Fruit fly (Drosophila melanogaster) whole organism, embryonic: Measurements from ENCODE around the gene PolE2.

Source experiments
- CG10209 ChIP-seq: fragments of 200-800 bp; sonication (Bioruptor generic); optimal IDR thresholded peaks from 3 replicates; lab custom pipeline; 2017; ENCODE audit warnings: missing biosample characterization, mild to moderate bottlenecking, missing genetic modification characterization, missing genetic modification reagents
- CG10462 ChIP-seq: fragments of 200-800 bp; sonication (Bioruptor generic); optimal IDR thresholded peaks from 2 replicates; lab custom pipeline; 2016; ENCODE audit warnings: missing biosample characterization, missing genetic modification characterization
- CG10959 ChIP-seq: fragments of 200-800 bp; sonication (Bioruptor generic); IDR thresholded peaks from 2 replicates; pipeline ENCODE4 v1.3.6; 2022; ENCODE audit warnings: missing biosample characterization, missing genetic modification characterization
- CG10979 ChIP-seq: fragments of 200-800 bp; sonication (Bioruptor generic); optimal IDR thresholded peaks from 2 replicates; lab custom pipeline; 2018; ENCODE audit warnings: missing biosample characterization, mild to moderate bottlenecking, missing genetic modification characterization, moderate library complexity
- CG12744 ChIP-seq: fragments of 200-800 bp; sonication (Bioruptor generic); optimal IDR thresholded peaks from 2 replicates; lab custom pipeline; 2016; ENCODE audit warnings: missing biosample characterization, missing genetic modification characterization
- CG12769 ChIP-seq: fragments of 200-800 bp; sonication (Bioruptor generic); optimal IDR thresholded peaks from 2 replicates; lab custom pipeline; 2019; ENCODE audit warnings: missing biosample characterization, mild to moderate bottlenecking, missing genetic modification characterization, moderate library complexity
- CG1603 ChIP-seq: fragments of 200-800 bp; sonication (Bioruptor generic); optimal IDR thresholded peaks from 2 replicates; lab custom pipeline; 2019; ENCODE audit warnings: missing biosample characterization, mild to moderate bottlenecking, missing genetic modification characterization, moderate library complexity
- CG16779 ChIP-seq: fragments of 200-800 bp; sonication (Bioruptor generic); IDR thresholded peaks from 2 replicates; pipeline ENCODE4 v1.3.6; 2022; ENCODE audit warnings: missing biosample characterization, missing genetic modification characterization
- CG16813 ChIP-seq: fragments of 200-800 bp; sonication (Bioruptor generic); IDR thresholded peaks from 3 replicates; pipeline ENCODE4 v1.3.6; 2022; ENCODE audit warnings: missing biosample characterization, missing genetic modification characterization; ENCODE audit not compliant: partially characterized antibody
- CG18476 ChIP-seq: fragments of 200-800 bp; sonication (Bioruptor generic); optimal IDR thresholded peaks from 2 replicates; lab custom pipeline; 2016; ENCODE audit warnings: missing biosample characterization, mild to moderate bottlenecking, missing genetic modification characterization
- CG30431 ChIP-seq: fragments of 200-800 bp; sonication (Bioruptor generic); optimal IDR thresholded peaks from 2 replicates; lab custom pipeline; 2017; ENCODE audit warnings: missing biosample characterization, missing genetic modification characterization
- CG31441 ChIP-seq: fragments of 200-800 bp; sonication (Bioruptor generic); IDR thresholded peaks from 2 replicates; pipeline ENCODE4 v1.3.6; 2022; ENCODE audit warnings: missing biosample characterization, missing genetic modification characterization
- CG32767 ChIP-seq: fragments of 200-800 bp; sonication (Bioruptor generic); IDR thresholded peaks from 2 replicates; pipeline ENCODE4 v1.3.6; 2022; ENCODE audit warnings: missing biosample characterization, missing genetic modification characterization
- CG3407 ChIP-seq: fragments of 200-800 bp; sonication (Bioruptor generic); optimal IDR thresholded peaks from 2 replicates; lab custom pipeline; 2018; ENCODE audit warnings: missing biosample characterization, mild to moderate bottlenecking, missing genetic modification characterization
- CG3847 ChIP-seq: fragments of 200-800 bp; sonication (Bioruptor generic); IDR thresholded peaks from 2 replicates; pipeline ENCODE4 v1.3.6; 2022; ENCODE audit warnings: missing biosample characterization, missing genetic modification characterization
- CG6689 ChIP-seq: fragments of 200-800 bp; sonication (Bioruptor generic); IDR thresholded peaks from 2 replicates; pipeline ENCODE4 v1.3.6; 2022; ENCODE audit warnings: missing biosample characterization, missing genetic modification characterization
- CG7271 ChIP-seq: fragments of 200-800 bp; sonication (Bioruptor generic); optimal IDR thresholded peaks from 2 replicates; lab custom pipeline; 2018; ENCODE audit warnings: missing biosample characterization, mild to moderate bottlenecking, missing genetic modification characterization, moderate library complexity
- CG7357 ChIP-seq: fragments of 200-800 bp; sonication (Bioruptor generic); IDR thresholded peaks from 3 replicates; pipeline ENCODE4 v1.3.6; 2022; ENCODE audit warnings: missing biosample characterization, missing genetic modification characterization
- CG7556 ChIP-seq: fragments of 200-800 bp; sonication (Bioruptor generic); optimal IDR thresholded peaks from 2 replicates; lab custom pipeline; 2017; ENCODE audit warnings: missing biosample characterization, mild to moderate bottlenecking, missing genetic modification characterization
- Chrac-16 ChIP-seq: fragments of 200-800 bp; sonication (Bioruptor generic); optimal IDR thresholded peaks from 3 replicates; lab custom pipeline; 2016; ENCODE audit warnings: missing biosample characterization, missing genetic modification characterization
- D ChIP-seq, 2 experiments: fragments of 200-800 bp in 1 of 2; fragments of >200 bp in 1 of 2; sonication (Bioruptor generic) in 1 of 2; optimal IDR thresholded peaks; 2 replicates in 1 of 2; 3 replicates in 1 of 2; lab custom pipeline; 2017; ENCODE audit warnings: mild to moderate bottlenecking in 1 of 2, missing biosample characterization in 1 of 2, missing genetic modification characterization in 1 of 2, missing genetic modification reagents in 1 of 2
- Dbx ChIP-seq: fragments of 200-800 bp; sonication (Bioruptor generic); IDR thresholded peaks from 3 replicates; pipeline ENCODE4 v1.3.6; 2022; ENCODE audit warnings: missing biosample characterization, missing genetic modification characterization
- Deaf1 ChIP-seq: fragments of 200-800 bp; optimal IDR thresholded peaks from 3 replicates; lab custom pipeline; 2019; ENCODE audit warnings: missing biosample characterization, mild to moderate bottlenecking, missing genetic modification characterization, moderate library complexity
- Dip2 ChIP-seq: fragments of 200-800 bp; sonication (Bioruptor generic); IDR thresholded peaks from 2 replicates; pipeline ENCODE4 v1.3.6; 2022; ENCODE audit warnings: missing biosample characterization, missing genetic modification characterization
- Doc3 ChIP-seq: fragments of 200-800 bp; sonication (Bioruptor generic); IDR thresholded peaks from 3 replicates; pipeline ENCODE4 v1.3.6; 2022; ENCODE audit warnings: missing biosample characterization, missing genetic modification characterization; ENCODE audit not compliant: partially characterized antibody
- ERR ChIP-seq: fragments of 200-800 bp; sonication (Bioruptor generic); optimal IDR thresholded peaks from 2 replicates; lab custom pipeline; 2016; ENCODE audit warnings: missing biosample characterization, missing genetic modification characterization
- Hmr ChIP-seq: fragments of 200-800 bp; sonication (Bioruptor generic); optimal IDR thresholded peaks from 3 replicates; lab custom pipeline; 2017; ENCODE audit warnings: mild to moderate bottlenecking, missing biosample characterization, missing genetic modification reagents, missing genetic modification characterization
- Hsf ChIP-seq: fragments of 200-800 bp; sonication (Bioruptor generic); optimal IDR thresholded peaks from 3 replicates; lab custom pipeline; 2016; ENCODE audit warnings: missing biosample characterization, missing genetic modification characterization
- MTF-1 ChIP-seq: fragments of 200-800 bp; sonication (Bioruptor generic); optimal IDR thresholded peaks from 2 replicates; lab custom pipeline; 2018; ENCODE audit warnings: missing biosample characterization, mild to moderate bottlenecking, missing genetic modification characterization, borderline replicate concordance
- PHDP ChIP-seq: fragments of 200-800 bp; sonication (Bioruptor generic); optimal IDR thresholded peaks from 3 replicates; lab custom pipeline; 2018; ENCODE audit warnings: missing biosample characterization, mild to moderate bottlenecking, missing genetic modification characterization, moderate library complexity
- Sox100B ChIP-seq: fragments of 200-800 bp; sonication (Bioruptor generic); optimal IDR thresholded peaks from 3 replicates; lab custom pipeline; 2018; ENCODE audit warnings: missing biosample characterization, mild to moderate bottlenecking, missing genetic modification characterization
- Trl ChIP-seq, 3 experiments: fragments of >200 bp in 2 of 3; fragments of 200-800 bp in 1 of 3; sonication (Bioruptor generic) in 1 of 3; optimal IDR thresholded peaks; 2 replicates in 1 of 3; 3 replicates in 2 of 3; lab custom pipeline; 2016 to 2017; ENCODE audit warnings: missing biosample characterization in 1 of 3, missing genetic modification characterization in 1 of 3
- Vsx1 ChIP-seq: fragments of 200-800 bp; sonication (Bioruptor generic); optimal IDR thresholded peaks from 2 replicates; lab custom pipeline; 2017; ENCODE audit warnings: missing biosample characterization, mild to moderate bottlenecking, missing genetic modification characterization, missing genetic modification reagents
- YL-1 ChIP-seq: fragments of 200-800 bp; sonication (Bioruptor generic); optimal IDR thresholded peaks from 3 replicates; lab custom pipeline; 2017; ENCODE audit warnings: missing biosample characterization, mild to moderate bottlenecking, missing genetic modification characterization
- abd-A ChIP-seq: fragments of 200-800 bp; sonication (Bioruptor generic); optimal IDR thresholded peaks from 3 replicates; lab custom pipeline; 2019; ENCODE audit warnings: missing biosample characterization, mild to moderate bottlenecking, missing genetic modification characterization, moderate library complexity
- caup ChIP-seq: fragments of 200-800 bp; sonication (Bioruptor generic); optimal IDR thresholded peaks from 3 replicates; lab custom pipeline; 2017; ENCODE audit warnings: missing biosample characterization, mild to moderate bottlenecking, missing genetic modification characterization, moderate library complexity; ENCODE audit not compliant: severe bottlenecking
- croc ChIP-seq: fragments of 200-800 bp; sonication (Bioruptor generic); conservative IDR thresholded peaks from 3 replicates; pipeline ENCODE4 v1.3.6; 2022; ENCODE audit warnings: missing biosample characterization, missing genetic modification characterization
- cwo ChIP-seq: fragments of 200-800 bp; sonication (Bioruptor generic); optimal IDR thresholded peaks from 3 replicates; lab custom pipeline; 2017; ENCODE audit warnings: missing biosample characterization, missing genetic modification characterization, mild to moderate bottlenecking, moderate library complexity, missing genetic modification reagents
- eyg ChIP-seq: fragments of 200-800 bp; sonication (Bioruptor generic); optimal IDR thresholded peaks from 3 replicates; lab custom pipeline; 2016; ENCODE audit warnings: missing biosample characterization, missing genetic modification characterization
- fd96Cb ChIP-seq: fragments of 200-800 bp; sonication (Bioruptor generic); optimal IDR thresholded peaks from 2 replicates; lab custom pipeline; 2018; ENCODE audit warnings: missing biosample characterization, mild to moderate bottlenecking, missing genetic modification characterization, moderate library complexity
- gce ChIP-seq: fragments of 200-800 bp; sonication (Bioruptor generic); IDR thresholded peaks from 3 replicates; pipeline ENCODE4 v1.3.6; 2022; ENCODE audit warnings: missing biosample characterization, missing genetic modification characterization
- gcm2 ChIP-seq: fragments of 200-800 bp; sonication (Bioruptor generic); optimal IDR thresholded peaks from 2 replicates; lab custom pipeline; 2016; ENCODE audit warnings: missing biosample characterization, missing genetic modification characterization
- gfzf ChIP-seq: fragments of 200-800 bp; sonication (Bioruptor generic); optimal IDR thresholded peaks from 2 replicates; lab custom pipeline; 2016; ENCODE audit warnings: missing biosample characterization, mild to moderate bottlenecking, missing genetic modification characterization, moderate library complexity
- knrl ChIP-seq: fragments of 200-800 bp; sonication (Bioruptor generic); IDR thresholded peaks from 3 replicates; pipeline ENCODE4 v1.3.6; 2022; ENCODE audit warnings: missing biosample characterization, missing genetic modification characterization; ENCODE audit not compliant: partially characterized antibody
- peb ChIP-seq: fragments of 200-800 bp; sonication (Bioruptor generic); IDR thresholded peaks from 2 replicates; pipeline ENCODE4 v1.3.6; 2022; ENCODE audit warnings: missing biosample characterization, missing genetic modification characterization
- psq ChIP-seq: fragments of 200-800 bp; sonication (Bioruptor generic); optimal IDR thresholded peaks from 2 replicates; lab custom pipeline; 2017; ENCODE audit warnings: missing biosample characterization, missing genetic modification characterization
- schlank ChIP-seq: fragments of 200-800 bp; sonication (Bioruptor generic); optimal IDR thresholded peaks from 2 replicates; lab custom pipeline; 2018; ENCODE audit warnings: missing biosample characterization, mild to moderate bottlenecking, missing genetic modification characterization
- sna ChIP-seq: fragments of 200-800 bp; sonication (Bioruptor generic); IDR thresholded peaks from 2 replicates; pipeline ENCODE4 v1.3.6; 2022; ENCODE audit warnings: missing biosample characterization, missing genetic modification characterization; ENCODE audit not compliant: partially characterized antibody
- ssp ChIP-seq: fragments of 200-800 bp; sonication (Bioruptor generic); IDR thresholded peaks from 2 replicates; pipeline ENCODE4 v1.3.6; 2022; ENCODE audit warnings: missing biosample characterization, missing genetic modification characterization

The PolE2 gene

dm6 chr3L:5920778-5921177, 23.5 kb upstream of the PolE2 start (continued):
- TF ChIP-seq PHDP (tag; lab: Kevin White, UChicago) = peak; percentile 21
- TF ChIP-seq Deaf1 = no peak
- TF ChIP-seq Hmr (GFP tag; lab: Kevin White, UChicago) = peak; percentile 14
- TF ChIP-seq CG12769 (tag; lab: Kevin White, UChicago) = no peak
- peak in 1 of 2 experiments; percentile 17 for TF ChIP-seq Trl (optimal IDR thresholded peaks at IDR 0.05; lab: Kevin White, UChicago)
- TF ChIP-seq Trl (GFP tag; optimal IDR thresholded peaks at IDR 0.05; lab: Kevin White, UChicago) = no peak
- no peak for TF ChIP-seq CG3407 (GFP tag; lab: Kevin White, UChicago)
- TF ChIP-seq CG10979 (tag; lab: Kevin White, UChicago) = no peak
- TF ChIP-seq CG16779 (GFP tag; lab: Robert Waterston, UW) = no peak
- no peak for TF ChIP-seq CG3847
- TF ChIP-seq Dbx (GFP tag; lab: Robert Waterston, UW) = no peak
- TF ChIP-seq D (optimal IDR thresholded peaks at IDR 0.05; lab: Kevin White, UChicago) = no peak
- no peak for TF ChIP-seq D (GFP tag; optimal IDR thresholded peaks at IDR 0.05; lab: Kevin White, UChicago)
- TF ChIP-seq CG7357 (GFP tag; lab: Robert Waterston, UW) = no peak
- TF ChIP-seq psq = peak; percentile 64
- TF ChIP-seq MTF-1 (GFP tag; lab: Kevin White, UChicago) = no peak
- TF ChIP-seq abd-A (tag; lab: Kevin White, UChicago) = no peak
- TF ChIP-seq CG18476 = no peak
- TF ChIP-seq peb (GFP tag; lab: Robert Waterston, UW) = no peak
- TF ChIP-seq gce (GFP tag; lab: Robert Waterston, UW) = no peak
- TF ChIP-seq schlank (tag; lab: Kevin White, UChicago) = no peak
- TF ChIP-seq Sox100B (GFP tag; lab: Kevin White, UChicago) = no peak
- no peak for TF ChIP-seq CG6689 (GFP tag; lab: Robert Waterston, UW)
- peak; percentile 0 for TF ChIP-seq cwo
- no peak for TF ChIP-seq CG7556 (GFP tag; lab: Kevin White, UChicago)
- no peak for TF ChIP-seq Doc3 (GFP tag; lab: Robert Waterston, UW)
- TF ChIP-seq CG30431 (GFP tag; lab: Kevin White, UChicago) = no peak
- no peak for TF ChIP-seq gfzf (GFP tag; lab: Kevin White, UChicago)
- TF ChIP-seq fd96Cb (tag; lab: Kevin White, UChicago) = no peak
- no peak for TF ChIP-seq Chrac-16 (GFP tag; lab: Kevin White, UChicago)
- no peak for TF ChIP-seq croc (GFP tag; lab: Robert Waterston, UW)
- no peak for TF ChIP-seq Hsf (GFP tag; lab: Kevin White, UChicago)
- TF ChIP-seq CG1603 (tag; lab: Kevin White, UChicago) = no peak
- TF ChIP-seq ssp = no peak
- TF ChIP-seq CG7271 (tag; lab: Kevin White, UChicago) = no peak
- TF ChIP-seq sna (GFP tag; lab: Robert Waterston, UW) = no peak
- TF ChIP-seq eyg (GFP tag; lab: Kevin White, UChicago) = no peak
- no peak for TF ChIP-seq Vsx1 (GFP tag; lab: Kevin White, UChicago)
- no peak for TF ChIP-seq CG10462 (GFP tag; lab: Kevin White, UChicago)
- no peak for TF ChIP-seq caup (GFP tag; lab: Kevin White, UChicago)
- no peak for TF ChIP-seq Dip2 (GFP tag; lab: Robert Waterston, UW)
- no peak for TF ChIP-seq CG10209 (GFP tag; lab: Kevin White, UChicago)
- TF ChIP-seq CG31441 (GFP tag; lab: Robert Waterston, UW) = 0 out of 2 replicates have a peak, but pooled peaks have one; percentile 12
- no peak for TF ChIP-seq CG12744 (GFP tag; lab: Kevin White, UChicago)
- TF ChIP-seq CG16813 (GFP tag; lab: Robert Waterston, UW) = no peak
- no peak for TF ChIP-seq gcm2 (GFP tag; lab: Kevin White, UChicago)
- TF ChIP-seq ERR (GFP tag; lab: Kevin White, UChicago) = no peak
- TF ChIP-seq knrl (GFP tag; lab: Robert Waterston, UW) = peak; percentile 23; the same call in 1 of the 3 replicates
- peak; percentile 35 for TF ChIP-seq YL-1 (GFP tag; lab: Kevin White, UChicago)
- TF ChIP-seq CG10959 (GFP tag; lab: Robert Waterston, UW) = no peak
- peak; percentile 87; the same call in 1 of the 2 replicates for TF ChIP-seq CG32767 (GFP tag; lab: Robert Waterston, UW)
